Worm (Caenorhabditis elegans) whole organism, midembryonic: ENCODE measurements around the gene mab-21.

Source experiments
- T22C8.4 ChIP-seq: fragments of 200-800 bp; sonication (Bioruptor generic); IDR thresholded peaks from 2 replicates; pipeline ENCODE4 v1.3.6; 2022; ENCODE audit warnings: missing genetic modification characterization, missing compliant biosample characterization
- cog-1 ChIP-seq: sonication (generic microtip); optimal IDR thresholded peaks from 2 replicates; lab custom pipeline; 2016; ENCODE audit warnings: missing genetic modification characterization, missing compliant biosample characterization
- flt-1 ChIP-seq: fragments of 200-800 bp; sonication (Bioruptor generic); IDR thresholded peaks from 2 replicates; pipeline ENCODE4 v1.3.6; 2022; ENCODE audit warnings: missing genetic modification characterization, missing compliant biosample characterization
- klf-2 ChIP-seq: fragments of 200-800 bp; sonication (Bioruptor generic); conservative IDR thresholded peaks from 2 replicates; pipeline ENCODE4 v1.3.6; 2022; ENCODE audit warnings: missing genetic modification reagents, missing genetic modification characterization, missing compliant biosample characterization
- med-1 ChIP-seq: sonication (generic microtip); optimal IDR thresholded peaks from 2 replicates; lab custom pipeline; 2017; ENCODE audit warnings: missing genetic modification characterization, mild to moderate bottlenecking, missing compliant biosample characterization, antibody characterized with exemption, missing genetic modification reagents; ENCODE audit not compliant: insufficient read depth
- ref-1 ChIP-seq: fragments of 200-800 bp; sonication (Bioruptor generic); conservative IDR thresholded peaks from 2 replicates; pipeline ENCODE4 v1.3.6; 2022; ENCODE audit warnings: missing genetic modification reagents, missing genetic modification characterization, missing compliant biosample characterization
- tab-1 ChIP-seq: fragments of 200-800 bp; sonication (Bioruptor generic); IDR thresholded peaks from 2 replicates; pipeline ENCODE4 v1.3.6; 2022; ENCODE audit warnings: missing genetic modification characterization, missing compliant biosample characterization
- ztf-23 ChIP-seq: fragments of 200-800 bp; sonication (Bioruptor generic); IDR thresholded peaks from 2 replicates; pipeline ENCODE4 v1.3.6; 2022; ENCODE audit warnings: missing genetic modification reagents, missing genetic modification characterization, missing compliant biosample characterization
- ztf-29 ChIP-seq: fragments of 200-800 bp; sonication (Bioruptor generic); IDR thresholded peaks from 2 replicates; pipeline ENCODE4 v1.3.6; 2022; ENCODE audit warnings: missing genetic modification reagents, missing genetic modification characterization, missing compliant biosample characterization

The mab-21 gene

ce11 chrIII:4568455-4568854 is 32.1 kb upstream of the mab-21 start, which contains the start of gene idhg-1:
Gene idhg-1 (plus strand): TSS chrIII:4568797.
- TF ChIP-seq ztf-23 (peak; percentile 98), klf-2 (peak; percentile 97), T22C8.4 (peak; percentile 92), tab-1 (peak; percentile 99), med-1 (GFP tag; lab: Kevin White, UChicago) (peak; percentile 100), ztf-29 (GFP tag; lab: Robert Waterston, UW) (peak; percentile 96), cog-1 (tag; lab: Kevin White, UChicago) (peak; percentile 89), flt-1 (GFP tag; lab: Robert Waterston, UW) (peak; percentile 98), ref-1 (GFP tag; lab: Robert Waterston, UW) (peak; percentile 97)

- TF ChIP-seq ref-1 (GFP tag; lab: Robert Waterston, UW) (no peak), cog-1 (tag; lab: Kevin White, UChicago) (peak; percentile 12), klf-2 (no peak), med-1 (GFP tag; lab: Kevin White, UChicago) (peak; percentile 5), ztf-23 (no peak), tab-1 (no peak), flt-1 (GFP tag; lab: Robert Waterston, UW) (no peak), ztf-29 (GFP tag; lab: Robert Waterston, UW) (no peak), T22C8.4 (no peak)
Observed at ce11 chrIII:4578385-4578903, 22.1 kb upstream of the mab-21 start, which contains the start of the genes sel-5 and wdr-48. Gene sel-5 (minus strand): TSS chrIII:4578437. Gene wdr-48 (plus strand): TSS chrIII:4578853.

- TF ChIP-seq klf-2 = no peak
- no peak for TF ChIP-seq ztf-29 (GFP tag; lab: Robert Waterston, UW)
- TF ChIP-seq flt-1 (GFP tag; lab: Robert Waterston, UW) = no peak
- TF ChIP-seq T22C8.4 = no peak
- no peak for TF ChIP-seq tab-1
- no peak for TF ChIP-seq med-1 (GFP tag; lab: Kevin White, UChicago)
- no peak for TF ChIP-seq cog-1 (tag; lab: Kevin White, UChicago)
- TF ChIP-seq ref-1 (GFP tag; lab: Robert Waterston, UW) = no peak
Observed at ce11 chrIII:4581495-4581894, 19.1 kb upstream of the mab-21 start, which contains the start of gene F35G12.12. Gene F35G12.12 (plus strand): TSS chrIII:4581795.

- TF ChIP-seq tab-1 (no peak), med-1 (GFP tag; lab: Kevin White, UChicago) (no peak), cog-1 (tag; lab: Kevin White, UChicago) (no peak), flt-1 (GFP tag; lab: Robert Waterston, UW) (no peak), ztf-29 (GFP tag; lab: Robert Waterston, UW) (no peak), ref-1 (GFP tag; lab: Robert Waterston, UW) (no peak)
Observed at ce11 chrIII:4584068-4584566, 16.4 kb upstream of the mab-21 start, which contains the start of gene F35G12.5. Gene F35G12.5 (plus strand): TSS chrIII:4584118.

- TF ChIP-seq tab-1 = no peak
- no peak for TF ChIP-seq klf-2
- TF ChIP-seq ztf-23 = peak; percentile 34; the same call in 1 of the 2 replicates
- TF ChIP-seq cog-1 (tag; lab: Kevin White, UChicago) = no peak
- TF ChIP-seq ztf-29 (GFP tag; lab: Robert Waterston, UW) = no peak
- TF ChIP-seq ref-1 (GFP tag; lab: Robert Waterston, UW) = no peak
- TF ChIP-seq T22C8.4 = 0 out of 2 replicates have a peak, but pooled peaks have one; percentile 20
- no peak for TF ChIP-seq med-1 (GFP tag; lab: Kevin White, UChicago)
- TF ChIP-seq flt-1 (GFP tag; lab: Robert Waterston, UW) = no peak; the same call in 1 of the 2 replicates
Observed at ce11 chrIII:4587177-4587576, 13.4 kb upstream of the mab-21 start, which contains the start of the genes F35G12.7 and smc-4. Gene F35G12.7 (minus strand): TSS chrIII:4587330. Gene smc-4 (plus strand): TSS chrIII:4587501.

ce11 chrIII:4593098-4593697 is 7.4 kb upstream of the mab-21 start, which contains the start of gene erh-2:
Gene erh-2 (plus strand): TSS chrIII:4593231.
- TF ChIP-seq klf-2 (no peak), ref-1 (GFP tag; lab: Robert Waterston, UW) (no peak), tab-1 (no peak), cog-1 (tag; lab: Kevin White, UChicago) (no peak), med-1 (GFP tag; lab: Kevin White, UChicago) (no peak), T22C8.4 (no peak), ztf-29 (GFP tag; lab: Robert Waterston, UW) (no peak), flt-1 (GFP tag; lab: Robert Waterston, UW) (no peak), ztf-23 (no peak)

- TF ChIP-seq ref-1 (GFP tag; lab: Robert Waterston, UW) (no peak), flt-1 (GFP tag; lab: Robert Waterston, UW) (no peak), ztf-23 (no peak)
Observed at ce11 chrIII:4594324-4594723, 6.2 kb upstream of the mab-21 start, which contains the start of gene apc-11. Gene apc-11 (minus strand): TSS chrIII:4594424.

- TF ChIP-seq flt-1 (GFP tag; lab: Robert Waterston, UW) (no peak), ztf-23 (no peak), tab-1 (no peak), cog-1 (tag; lab: Kevin White, UChicago) (no peak), med-1 (GFP tag; lab: Kevin White, UChicago) (no peak), ztf-29 (GFP tag; lab: Robert Waterston, UW) (no peak), ref-1 (GFP tag; lab: Robert Waterston, UW) (no peak), klf-2 (no peak), T22C8.4 (no peak)
Observed at ce11 chrIII:4594762-4595523, 5.6 kb upstream of the mab-21 start.

- TF ChIP-seq ref-1 (GFP tag; lab: Robert Waterston, UW) (no peak), ztf-29 (GFP tag; lab: Robert Waterston, UW) (no peak), klf-2 (no peak), ztf-23 (no peak), cog-1 (tag; lab: Kevin White, UChicago) (no peak), med-1 (GFP tag; lab: Kevin White, UChicago) (no peak), T22C8.4 (no peak), tab-1 (no peak), flt-1 (GFP tag; lab: Robert Waterston, UW) (no peak)
Observed at ce11 chrIII:4595771-4596227, 4.8 kb upstream of the mab-21 start, which contains the start of gene asb-1. Gene asb-1 (minus strand): TSS chrIII:4595821.
